Worm (Caenorhabditis elegans) whole organism, midembryonic: Measurements from ENCODE around the gene ccpp-6.

ENCODE experiments used
- klf-2 ChIP-seq: fragments of 200-800 bp; sonication (Bioruptor generic); conservative IDR thresholded peaks from 2 replicates; pipeline ENCODE4 v1.3.6; 2022; ENCODE audit warnings: missing genetic modification reagents, missing genetic modification characterization, missing compliant biosample characterization
- ref-1 ChIP-seq: fragments of 200-800 bp; sonication (Bioruptor generic); conservative IDR thresholded peaks from 2 replicates; pipeline ENCODE4 v1.3.6; 2022; ENCODE audit warnings: missing genetic modification reagents, missing genetic modification characterization, missing compliant biosample characterization
- ztf-23 ChIP-seq: fragments of 200-800 bp; sonication (Bioruptor generic); IDR thresholded peaks from 2 replicates; pipeline ENCODE4 v1.3.6; 2022; ENCODE audit warnings: missing genetic modification reagents, missing genetic modification characterization, missing compliant biosample characterization

DNA sequence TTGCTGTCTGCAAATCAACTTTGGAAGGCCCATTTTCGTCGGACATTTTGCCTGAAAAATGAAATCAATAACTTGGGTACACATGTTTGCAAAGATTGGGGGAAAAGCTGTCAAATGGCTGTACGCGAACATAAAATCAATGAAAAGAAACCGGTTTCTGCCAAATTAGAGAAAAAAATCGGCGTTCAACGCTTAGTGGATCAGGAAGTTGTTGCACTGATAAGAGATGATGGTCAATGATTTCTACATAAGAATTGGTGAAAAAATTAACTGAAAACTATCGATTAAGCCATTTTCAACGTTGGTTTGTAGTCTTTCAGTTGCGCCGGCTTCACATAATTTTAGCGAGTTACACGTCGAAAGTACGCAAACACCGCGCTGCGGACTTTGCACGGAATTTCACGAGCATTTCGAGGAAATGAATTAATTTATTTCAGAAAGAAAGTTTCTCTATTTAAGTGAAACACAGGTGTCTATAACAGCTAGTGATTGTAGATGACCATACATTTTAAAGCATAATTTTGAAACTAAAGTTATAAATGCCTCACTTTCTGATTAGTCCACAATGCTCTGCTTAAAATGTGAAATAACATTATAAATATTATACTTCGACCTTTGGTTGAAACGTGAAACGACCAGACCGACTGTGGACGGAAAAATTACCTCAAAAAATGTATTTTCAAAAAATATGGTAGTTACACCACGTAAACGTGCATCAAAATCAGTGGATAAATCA is 42.6 kb upstream of the ccpp-6 start, which contains the start of the genes F07F6.4 and F07F6.2:
- TF ChIP-seq ztf-23: no peak
- TF ChIP-seq ref-1 (GFP tag; lab: Robert Waterston, UW): no peak
- TF ChIP-seq klf-2 (GFP tag; lab: Robert Waterston, UW): no peak
